Worm (Caenorhabditis elegans): ENCODE data around the gene mnk-1.

DNA sequence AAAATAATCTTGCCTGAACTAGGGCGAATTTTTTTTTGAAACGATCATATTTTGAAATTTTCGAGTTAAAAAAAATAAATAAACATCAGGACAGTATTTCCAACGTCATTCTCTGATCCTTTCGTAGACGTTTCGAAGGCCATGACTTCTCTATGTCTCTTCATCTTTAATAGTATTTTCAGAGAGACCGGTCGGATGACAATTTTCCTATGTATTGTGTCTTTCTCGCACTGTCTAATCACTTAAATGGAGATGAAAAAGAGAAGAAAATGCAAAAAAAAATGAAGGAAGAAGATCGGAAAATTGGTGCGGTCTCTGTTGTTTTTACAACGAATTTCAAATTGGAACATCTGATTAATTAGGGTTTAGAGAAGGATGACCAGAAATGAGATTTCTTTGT lies 29.7 kb downstream of the mnk-1 start:
- TF ChIP-seq rnt-1 (tag; optimal IDR thresholded peaks at IDR 0.05) (no peak), ces-1 (GFP tag; optimal IDR thresholded peaks at IDR 0.05) (no peak), nhr-11 (tag; optimal IDR thresholded peaks at IDR 0.05) (no peak), elt-2 (tag; optimal IDR thresholded peaks at IDR 0.05) (no peak), ama-1 (optimal IDR thresholded peaks at IDR 0.05) (no peak), ceh-63 (GFP tag; optimal IDR thresholded peaks at IDR 0.05) (no peak), alr-1 (tag; optimal IDR thresholded peaks at IDR 0.05; ENCODE audit: borderline replicate concordance) (no peak)
